Worm (Caenorhabditis elegans) whole organism, L1 larva: Measurements from ENCODE around the gene osm-10.

Experiments
- C04F5.9 ChIP-seq: sonication (generic microtip); optimal IDR thresholded peaks from 2 replicates; lab custom pipeline; 2016; ENCODE audit warnings: missing genetic modification characterization, missing compliant biosample characterization
- C34B4.2 ChIP-seq: sonication (generic microtip); optimal IDR thresholded peaks from 2 replicates; lab custom pipeline; 2017; ENCODE audit warnings: mild to moderate bottlenecking, missing genetic modification characterization, missing compliant biosample characterization
- aha-1 ChIP-seq: fragments of 150-350 bp; optimal IDR thresholded peaks from 2 replicates; lab custom pipeline; 2014; ENCODE audit warnings: missing biosample characterization, missing genetic modification characterization
- blmp-1 ChIP-seq: fragments of 150-350 bp; optimal IDR thresholded peaks from 2 replicates; lab custom pipeline; 2014; ENCODE audit warnings: missing biosample characterization, missing genetic modification characterization
- ceh-63 ChIP-seq: fragments of 200-800 bp; sonication (Bioruptor generic); optimal IDR thresholded peaks from 2 replicates; lab custom pipeline; 2018; ENCODE audit warnings: mild to moderate bottlenecking, missing genetic modification characterization, missing compliant biosample characterization
- ceh-8 ChIP-seq: fragments of 200-800 bp; sonication (Bioruptor generic); optimal IDR thresholded peaks from 2 replicates; lab custom pipeline; 2018; ENCODE audit warnings: mild to moderate bottlenecking, missing genetic modification characterization, moderate library complexity, missing compliant biosample characterization
- ces-1 ChIP-seq: fragments of 150-350 bp; optimal IDR thresholded peaks from 2 replicates; lab custom pipeline; 2014; ENCODE audit warnings: missing biosample characterization, missing genetic modification reagents, missing genetic modification characterization
- dpl-1 ChIP-seq, 3 experiments: fragments of 150-350 bp in 2 of 3; sonication (generic microtip) in 1 of 3; optimal IDR thresholded peaks; 2 replicates each; lab custom pipeline; 2014 to 2017; ENCODE audit warnings: missing biosample characterization in 3 of 3, missing genetic modification characterization in 3 of 3, missing genetic modification reagents in 3 of 3
- efl-1 ChIP-seq, 4 experiments: fragments of 150-350 bp; optimal IDR thresholded peaks in 3 of 4; peaks in 1 of 4; 1 replicate in 1 of 4; 2 replicates in 3 of 4; lab custom pipeline; 2014; ENCODE audit warnings: missing biosample characterization in 2 of 4, missing genetic modification characterization in 2 of 4, missing genetic modification reagents in 2 of 4
- egl-27 ChIP-seq, 2 experiments: fragments of 150-350 bp in 1 of 2; sonication (generic microtip); optimal IDR thresholded peaks; 3 replicates each; lab custom pipeline; 2017 to 2018; ENCODE audit warnings: missing biosample characterization in 2 of 2, missing genetic modification characterization in 2 of 2, missing genetic modification reagents in 2 of 2
- elt-2 ChIP-seq: sonication (generic microtip); optimal IDR thresholded peaks from 2 replicates; lab custom pipeline; 2016; ENCODE audit warnings: missing genetic modification characterization, mild to moderate bottlenecking, inconsistent platforms, missing compliant biosample characterization, missing genetic modification reagents
- elt-3 ChIP-seq, 6 experiments: fragments of 150-350 bp in 1 of 6; sonication (generic microtip); optimal IDR thresholded peaks; 2 replicates each; lab custom pipeline; 2017 to 2018; ENCODE audit warnings: missing biosample characterization in 6 of 6, missing genetic modification characterization in 6 of 6, inconsistent platforms in 1 of 6
- ets-5 ChIP-seq: fragments of 200-800 bp; sonication (Bioruptor generic); IDR thresholded peaks from 2 replicates; pipeline ENCODE4 v1.3.6; 2022; ENCODE audit warnings: missing genetic modification characterization, missing compliant biosample characterization
- fkh-8 ChIP-seq: sonication (generic microtip); optimal IDR thresholded peaks from 2 replicates; lab custom pipeline; 2016; ENCODE audit warnings: mild to moderate bottlenecking, missing genetic modification characterization, missing compliant biosample characterization
- fos-1 ChIP-seq: fragments of 150-350 bp; optimal IDR thresholded peaks from 2 replicates; lab custom pipeline; 2014; ENCODE audit warnings: missing biosample characterization, missing genetic modification characterization
- grh-1 ChIP-seq: fragments of 200-800 bp; sonication (Bioruptor generic); IDR thresholded peaks from 2 replicates; pipeline ENCODE4 v1.3.6; 2022; ENCODE audit warnings: missing genetic modification reagents, missing genetic modification characterization, missing compliant biosample characterization
- hpl-2 ChIP-seq: fragments of 150-350 bp; optimal IDR thresholded peaks from 2 replicates; lab custom pipeline; 2014; ENCODE audit warnings: missing biosample characterization, missing genetic modification reagents, missing genetic modification characterization
- irx-1 ChIP-seq: sonication (generic microtip); optimal IDR thresholded peaks from 2 replicates; lab custom pipeline; 2016; ENCODE audit warnings: missing genetic modification characterization, missing compliant biosample characterization
- jun-1 ChIP-seq: fragments of 150-350 bp; optimal IDR thresholded peaks from 2 replicates; lab custom pipeline; 2014; ENCODE audit warnings: missing biosample characterization, missing genetic modification reagents, missing genetic modification characterization
- lin-14 ChIP-seq: fragments of 200-800 bp; sonication (Bioruptor generic); optimal IDR thresholded peaks from 2 replicates; lab custom pipeline; 2018; ENCODE audit warnings: mild to moderate bottlenecking, missing genetic modification characterization, moderate library complexity, missing compliant biosample characterization
- lin-35 ChIP-seq, 2 experiments: fragments of 150-350 bp; optimal IDR thresholded peaks; 2 replicates each; lab custom pipeline; 2014; ENCODE audit warnings: missing biosample characterization in 2 of 2, missing genetic modification characterization in 2 of 2, missing genetic modification reagents in 2 of 2
- lsy-2 ChIP-seq, 2 experiments: fragments of 150-350 bp; optimal IDR thresholded peaks; 2 replicates each; lab custom pipeline; 2014; ENCODE audit warnings: missing biosample characterization in 2 of 2, missing genetic modification characterization in 2 of 2
- mab-9 ChIP-seq: fragments of 200-800 bp; sonication (Bioruptor generic); IDR thresholded peaks from 2 replicates; pipeline ENCODE4 v1.3.6; 2022; ENCODE audit warnings: missing genetic modification reagents, missing genetic modification characterization, missing compliant biosample characterization
- mdl-1 ChIP-seq, 2 experiments: fragments of 150-350 bp; optimal IDR thresholded peaks; 2 replicates each; lab custom pipeline; 2014 to 2017; ENCODE audit warnings: missing biosample characterization in 2 of 2, missing genetic modification characterization in 2 of 2, inconsistent platforms in 1 of 2
- mep-1 ChIP-seq: fragments of 150-350 bp; optimal IDR thresholded peaks from 2 replicates; lab custom pipeline; 2014; ENCODE audit warnings: missing biosample characterization, missing genetic modification characterization
- nhr-19 ChIP-seq: fragments of 200-800 bp; sonication (Bioruptor generic); conservative IDR thresholded peaks from 2 replicates; pipeline ENCODE4 v1.3.6; 2022; ENCODE audit warnings: missing genetic modification characterization, missing compliant biosample characterization
- nhr-20 ChIP-seq: sonication (generic microtip); optimal IDR thresholded peaks from 2 replicates; lab custom pipeline; 2016; ENCODE audit warnings: mild to moderate bottlenecking, missing genetic modification characterization, missing compliant biosample characterization
- nhr-237 ChIP-seq: fragments of 150-350 bp; optimal IDR thresholded peaks from 2 replicates; lab custom pipeline; 2014; ENCODE audit warnings: missing biosample characterization, missing genetic modification characterization
- nhr-47 ChIP-seq: sonication (generic microtip); optimal IDR thresholded peaks from 2 replicates; lab custom pipeline; 2016; ENCODE audit warnings: mild to moderate bottlenecking, missing genetic modification characterization, moderate library complexity, missing compliant biosample characterization
- nhr-71 ChIP-seq: sonication (generic microtip); optimal IDR thresholded peaks from 2 replicates; lab custom pipeline; 2016; ENCODE audit warnings: mild to moderate bottlenecking, missing genetic modification characterization, moderate library complexity, missing compliant biosample characterization
- nhr-76 ChIP-seq: sonication (generic microtip); optimal IDR thresholded peaks from 2 replicates; lab custom pipeline; 2017; ENCODE audit warnings: missing biosample characterization, missing genetic modification characterization
- nhr-85 ChIP-seq: sonication (generic microtip); peaks from one replicate; lab custom pipeline; 2016; ENCODE audit warnings: missing genetic modification characterization, inconsistent platforms, missing compliant biosample characterization
- nhr-90 ChIP-seq: sonication (generic microtip); optimal IDR thresholded peaks from 2 replicates; lab custom pipeline; 2016; ENCODE audit warnings: mild to moderate bottlenecking, missing genetic modification characterization, missing compliant biosample characterization; ENCODE audit not compliant: poor library complexity
- skn-1 ChIP-seq: fragments of 150-350 bp; optimal IDR thresholded peaks from 2 replicates; lab custom pipeline; 2014; ENCODE audit warnings: missing biosample characterization, missing genetic modification characterization
- snu-23 ChIP-seq: sonication (generic microtip); optimal IDR thresholded peaks from 2 replicates; lab custom pipeline; 2016; ENCODE audit warnings: missing genetic modification characterization, missing compliant biosample characterization
- swsn-7 ChIP-seq: sonication (generic microtip); optimal IDR thresholded peaks from 2 replicates; lab custom pipeline; 2016; ENCODE audit warnings: missing genetic modification characterization, missing compliant biosample characterization
- tbx-2 ChIP-seq: sonication (generic microtip); optimal IDR thresholded peaks from 2 replicates; lab custom pipeline; 2016; ENCODE audit warnings: missing genetic modification characterization, missing compliant biosample characterization
- unc-62 ChIP-seq: fragments of 150-350 bp; optimal IDR thresholded peaks from 2 replicates; lab custom pipeline; 2014; ENCODE audit warnings: missing biosample characterization, missing genetic modification reagents, missing genetic modification characterization
- unc-86 ChIP-seq: sonication (generic microtip); optimal IDR thresholded peaks from 2 replicates; lab custom pipeline; 2016; ENCODE audit warnings: missing genetic modification characterization, missing compliant biosample characterization
- xbp-1 ChIP-seq: sonication (generic microtip); optimal IDR thresholded peaks from 2 replicates; lab custom pipeline; 2016; ENCODE audit warnings: missing genetic modification characterization, missing compliant biosample characterization

Gene osm-10

ce11 chrIII:7201378-7202256 lies 41.5 kb upstream of the osm-10 start, which contains the start of gene dpy-31:
Gene dpy-31, plus strand, starts transcription at chrIII:7202206.
- peak; percentile 29 for TF ChIP-seq mep-1
- no peak for TF ChIP-seq ets-5 (GFP tag; lab: Robert Waterston, UW)
- TF ChIP-seq aha-1 (tag; lab: Kevin White, UChicago) = no peak
- peak; percentile 37 for TF ChIP-seq nhr-71
- no peak for TF ChIP-seq efl-1 (optimal IDR thresholded peaks at IDR 0.05; lab: Kevin White, UChicago)
- peak in 1 of 2 experiments; percentile 42 for TF ChIP-seq efl-1 (GFP tag; optimal IDR thresholded peaks at IDR 0.05 in 1 of 2; lab: Kevin White, UChicago)
- peak; percentile 19 for TF ChIP-seq tbx-2 (tag; lab: Kevin White, UChicago)
- TF ChIP-seq elt-3 (tag; optimal IDR thresholded peaks at IDR 0.05; lab: Kevin White, UChicago) = peak in 3 of 6 experiments; percentile 10 to 79 (median 21)
- no peak for TF ChIP-seq jun-1 (tag; lab: Kevin White, UChicago)
- TF ChIP-seq nhr-20 (tag; lab: Kevin White, UChicago) = peak; percentile 35
- peak; percentile 8 to 57 for TF ChIP-seq lsy-2 (tag; optimal IDR thresholded peaks at IDR 0.05; lab: Kevin White, UChicago)
- peak in 2 of 3 experiments; percentile 2 to 17 for TF ChIP-seq dpl-1 (GFP tag; optimal IDR thresholded peaks at IDR 0.05; lab: Kevin White, UChicago)
- TF ChIP-seq unc-62 (GFP tag; lab: Kevin White, UChicago) = no peak
- peak; percentile 98 for TF ChIP-seq blmp-1
- TF ChIP-seq lin-14 (GFP tag; lab: Kevin White, UChicago) = peak; percentile 58
- no peak for TF ChIP-seq xbp-1 (tag; lab: Kevin White, UChicago)
- TF ChIP-seq fos-1 (tag; lab: Kevin White, UChicago) = no peak
- TF ChIP-seq snu-23 (GFP tag; lab: Kevin White, UChicago) = peak; percentile 14

- TF ChIP-seq dpl-1 (GFP tag; optimal IDR thresholded peaks at IDR 0.05; lab: Kevin White, UChicago) (peak in 1 of 3 experiments; percentile 5), jun-1 (tag; lab: Kevin White, UChicago) (no peak), ceh-8 (no peak), nhr-90 (tag; lab: Kevin White, UChicago) (peak; percentile 36), unc-86 (tag; lab: Kevin White, UChicago) (no peak), grh-1 (GFP tag; lab: Robert Waterston, UW) (peak; percentile 74), egl-27 (tag; optimal IDR thresholded peaks at IDR 0.05; lab: Kevin White, UChicago) (peak in 1 of 2 experiments; percentile 6), snu-23 (GFP tag; lab: Kevin White, UChicago) (peak; percentile 56), nhr-76 (no peak), ets-5 (GFP tag; lab: Robert Waterston, UW) (no peak), mep-1 (peak; percentile 34), lin-14 (GFP tag; lab: Kevin White, UChicago) (peak; percentile 57), lsy-2 (tag; optimal IDR thresholded peaks at IDR 0.05; lab: Kevin White, UChicago) (peak in 1 of 2 experiments; percentile 57), nhr-71 (peak; percentile 57), nhr-19 (peak; percentile 30), blmp-1 (peak; percentile 89), ceh-63 (GFP tag; lab: Kevin White, UChicago) (no peak), tbx-2 (tag; lab: Kevin White, UChicago) (peak; percentile 36), irx-1 (tag; lab: Kevin White, UChicago) (peak; percentile 19), elt-3 (tag; optimal IDR thresholded peaks at IDR 0.05; lab: Kevin White, UChicago) (peak in 3 of 6 experiments; percentile 44 to 76 (median 61)), efl-1 (optimal IDR thresholded peaks at IDR 0.05; lab: Kevin White, UChicago) (peak in 1 of 2 experiments; percentile 8), efl-1 (GFP tag; optimal IDR thresholded peaks at IDR 0.05 in 1 of 2; lab: Kevin White, UChicago) (peak in 1 of 2 experiments; percentile 87), lin-35 (GFP tag; optimal IDR thresholded peaks at IDR 0.05; lab: Kevin White, UChicago) (peak in 1 of 2 experiments; percentile 52), nhr-85 (tag; lab: Kevin White, UChicago) (peak; percentile 89), nhr-20 (tag; lab: Kevin White, UChicago) (peak; percentile 51)
These were observed 39.8 kb upstream of the osm-10 start for ce11 chrIII:7203130-7203775.

ce11 chrIII:7207903-7208497 lies 35.1 kb upstream of the osm-10 start, which contains the start of gene rpl-6:
Gene rpl-6, plus strand, starts transcription at chrIII:7208447.
- TF ChIP-seq elt-2 (tag; lab: Kevin White, UChicago) (peak; percentile 57), fkh-8 (peak; percentile 85), fos-1 (tag; lab: Kevin White, UChicago) (peak; percentile 80), ces-1 (GFP tag; lab: Kevin White, UChicago) (no peak), lin-35 (GFP tag; optimal IDR thresholded peaks at IDR 0.05; lab: Kevin White, UChicago) (peak; percentile 85 to 92), mdl-1 (tag; optimal IDR thresholded peaks at IDR 0.05; lab: Kevin White, UChicago) (peak in 1 of 2 experiments; percentile 77), swsn-7 (tag; lab: Kevin White, UChicago) (peak; percentile 85), nhr-237 (tag; lab: Kevin White, UChicago) (peak; percentile 62), blmp-1 (peak; percentile 80), hpl-2 (peak; percentile 70), nhr-20 (tag; lab: Kevin White, UChicago) (peak; percentile 85), C04F5.9 (tag; lab: Kevin White, UChicago) (peak; percentile 77), C34B4.2 (no peak), elt-3 (tag; optimal IDR thresholded peaks at IDR 0.05; lab: Kevin White, UChicago) (peak in 5 of 6 experiments; percentile 14 to 98 (median 73)), ceh-8 (peak; percentile 12), nhr-47 (tag; lab: Kevin White, UChicago) (peak; percentile 90), skn-1 (tag; lab: Kevin White, UChicago) (peak; percentile 83), mab-9 (GFP tag; lab: Robert Waterston, UW) (no peak)
